Fruit fly (Drosophila melanogaster): ENCODE results near the gene CG7781.

DNA sequence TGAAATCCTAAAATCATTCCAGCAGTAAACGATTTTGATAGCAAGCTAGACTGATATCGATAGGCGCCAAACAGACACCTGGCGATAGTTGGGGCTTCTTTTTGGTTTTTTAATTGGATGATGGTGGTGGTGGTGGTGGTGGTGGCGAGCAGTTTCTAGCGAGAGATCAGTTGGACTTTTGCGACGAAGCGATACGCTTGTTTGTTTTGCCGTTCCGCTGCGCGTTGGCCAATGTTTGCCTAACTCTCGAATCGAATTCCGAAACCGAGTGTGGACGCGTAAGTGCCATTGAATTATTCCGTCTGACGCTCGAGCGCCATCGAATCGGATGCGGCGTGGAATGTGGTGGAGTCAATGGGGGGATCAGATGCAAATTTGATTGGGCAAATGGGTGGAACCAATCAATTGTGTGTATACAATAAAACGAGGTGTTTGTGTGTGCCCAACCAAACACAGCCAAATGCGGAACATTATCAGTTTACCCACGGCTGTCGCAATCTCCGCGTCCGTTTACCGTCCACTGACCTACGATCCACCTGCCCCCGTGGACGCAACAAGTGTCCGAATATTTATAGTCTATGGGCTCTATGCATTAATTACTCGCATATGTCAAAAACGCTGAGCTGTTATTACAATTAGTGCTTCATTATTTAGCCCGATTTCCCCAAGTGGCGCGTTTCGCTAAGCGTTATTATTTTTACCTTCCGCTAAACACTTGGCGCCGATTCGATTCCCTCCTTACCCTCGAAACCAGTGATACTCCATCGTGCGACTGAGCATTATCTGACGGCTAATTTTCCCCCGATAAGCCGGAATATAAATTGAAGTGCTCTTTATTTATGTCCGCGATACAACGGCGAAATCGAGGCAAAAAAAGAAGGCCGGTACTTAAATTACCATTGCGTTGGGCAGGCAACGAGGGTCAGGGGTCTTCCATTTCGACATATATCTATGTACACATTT, 45.4 kb upstream of the CG7781 start, which contains the start of gene CG17292:
- TF ChIP-seq psq (optimal IDR thresholded peaks at IDR 0.05) (no peak), ttk (optimal IDR thresholded peaks at IDR 0.05) (no peak)
